Worm (Caenorhabditis elegans): ENCODE results near the gene ttr-6.

DNA sequence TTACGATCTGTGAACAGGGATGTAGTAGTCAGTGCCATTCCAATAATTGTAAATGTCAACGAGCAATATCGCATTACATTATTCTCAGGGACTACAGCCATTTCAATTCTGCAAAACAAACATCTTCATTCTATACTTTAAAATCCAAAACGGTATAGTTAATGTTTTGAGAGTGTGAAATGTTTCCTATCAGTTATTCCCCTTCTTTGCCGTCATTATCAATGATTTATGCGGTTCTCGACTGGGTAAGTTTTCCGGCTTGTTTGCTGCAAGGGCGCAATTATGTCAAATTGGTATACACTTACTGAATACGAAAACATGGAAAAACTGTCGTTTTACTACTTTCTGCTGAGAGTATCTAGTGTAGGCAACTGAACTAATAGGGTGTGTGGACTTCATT, 6.2 kb upstream of the ttr-6 start, which contains the start of gene F23G4.1:
- no peak for TF ChIP-seq ama-1 (optimal IDR thresholded peaks at IDR 0.05)
- no peak for TF ChIP-seq sea-1 (GFP tag; conservative IDR thresholded peaks at IDR 0.05)
- no peak for TF ChIP-seq scrt-1 (GFP tag; IDR thresholded peaks at IDR 0.05)
- TF ChIP-seq tbx-37 (GFP tag; conservative IDR thresholded peaks at IDR 0.05), result no peak
- no peak for TF ChIP-seq hmg-4 (GFP tag; optimal IDR thresholded peaks at IDR 0.05)
- TF ChIP-seq F13C5.2 (tag; optimal IDR thresholded peaks at IDR 0.05), result no peak
- TF ChIP-seq B0310.2 (tag; optimal IDR thresholded peaks at IDR 0.05), result no peak
- TF ChIP-seq pes-1 (GFP tag; IDR thresholded peaks at IDR 0.05), result no peak
- no peak for TF ChIP-seq ceh-36 (tag; optimal IDR thresholded peaks at IDR 0.05)
- TF ChIP-seq hnd-1 (tag; optimal IDR thresholded peaks at IDR 0.05), result no peak
- TF ChIP-seq flt-1 (GFP tag; IDR thresholded peaks at IDR 0.05), result no peak
- no peak for TF ChIP-seq ets-7 (tag; optimal IDR thresholded peaks at IDR 0.05)
- TF ChIP-seq ceh-13 (GFP tag; optimal IDR thresholded peaks at IDR 0.05), result no peak
